Worm (Caenorhabditis elegans) whole organism, L1 larva: ENCODE results near the gene moc-2.

Experiments
- aha-1 ChIP-seq: fragments of 150-350 bp; optimal IDR thresholded peaks from 2 replicates; lab custom pipeline; 2014; ENCODE audit warnings: missing biosample characterization, missing genetic modification characterization
- aly-2 ChIP-seq: fragments of 150-350 bp; optimal IDR thresholded peaks from 2 replicates; lab custom pipeline; 2014; ENCODE audit warnings: missing biosample characterization, missing genetic modification characterization
- ama-1 ChIP-seq: fragments of 150-350 bp; optimal IDR thresholded peaks from 2 replicates; lab custom pipeline; 2014
- blmp-1 ChIP-seq: fragments of 150-350 bp; optimal IDR thresholded peaks from 2 replicates; lab custom pipeline; 2014; ENCODE audit warnings: missing biosample characterization, missing genetic modification characterization
- ceh-63 ChIP-seq: fragments of 200-800 bp; sonication (Bioruptor generic); optimal IDR thresholded peaks from 2 replicates; lab custom pipeline; 2018; ENCODE audit warnings: mild to moderate bottlenecking, missing genetic modification characterization, missing compliant biosample characterization
- dsc-1 ChIP-seq: sonication (generic microtip); optimal IDR thresholded peaks from 2 replicates; lab custom pipeline; 2016; ENCODE audit warnings: mild to moderate bottlenecking, missing genetic modification characterization, missing compliant biosample characterization
- efl-3 ChIP-seq: fragments of 200-800 bp; sonication (Bioruptor generic); optimal IDR thresholded peaks from 2 replicates; lab custom pipeline; 2018; ENCODE audit warnings: mild to moderate bottlenecking, missing genetic modification characterization, missing compliant biosample characterization
- elt-2 ChIP-seq: sonication (generic microtip); optimal IDR thresholded peaks from 2 replicates; lab custom pipeline; 2016; ENCODE audit warnings: missing genetic modification characterization, mild to moderate bottlenecking, inconsistent platforms, missing compliant biosample characterization, missing genetic modification reagents
- elt-3 ChIP-seq, 6 experiments: fragments of 150-350 bp in 1 of 6; sonication (generic microtip); optimal IDR thresholded peaks; 2 replicates each; lab custom pipeline; 2017 to 2018; ENCODE audit warnings: missing biosample characterization in 6 of 6, missing genetic modification characterization in 6 of 6, inconsistent platforms in 1 of 6
- ets-5 ChIP-seq: fragments of 200-800 bp; sonication (Bioruptor generic); IDR thresholded peaks from 2 replicates; pipeline ENCODE4 v1.3.6; 2022; ENCODE audit warnings: missing genetic modification characterization, missing compliant biosample characterization
- fkh-4 ChIP-seq: sonication (generic microtip); optimal IDR thresholded peaks from 2 replicates; lab custom pipeline; 2016; ENCODE audit warnings: missing compliant biosample characterization, missing genetic modification characterization, borderline replicate concordance
- fkh-8 ChIP-seq: sonication (generic microtip); optimal IDR thresholded peaks from 2 replicates; lab custom pipeline; 2016; ENCODE audit warnings: mild to moderate bottlenecking, missing genetic modification characterization, missing compliant biosample characterization
- grh-1 ChIP-seq: fragments of 200-800 bp; sonication (Bioruptor generic); IDR thresholded peaks from 2 replicates; pipeline ENCODE4 v1.3.6; 2022; ENCODE audit warnings: missing genetic modification reagents, missing genetic modification characterization, missing compliant biosample characterization
- hlh-4 ChIP-seq: sonication (generic microtip); optimal IDR thresholded peaks from 2 replicates; lab custom pipeline; 2016; ENCODE audit warnings: mild to moderate bottlenecking, missing genetic modification characterization, missing compliant biosample characterization
- hpl-2 ChIP-seq: fragments of 150-350 bp; optimal IDR thresholded peaks from 2 replicates; lab custom pipeline; 2014; ENCODE audit warnings: missing biosample characterization, missing genetic modification reagents, missing genetic modification characterization
- irx-1 ChIP-seq: sonication (generic microtip); optimal IDR thresholded peaks from 2 replicates; lab custom pipeline; 2016; ENCODE audit warnings: missing genetic modification characterization, missing compliant biosample characterization
- isw-1 ChIP-seq: fragments of 200-800 bp; sonication (Bioruptor generic); IDR thresholded peaks from 2 replicates; pipeline ENCODE4 v1.3.6; 2022; ENCODE audit warnings: missing genetic modification characterization, missing compliant biosample characterization
- jun-1 ChIP-seq: fragments of 150-350 bp; optimal IDR thresholded peaks from 2 replicates; lab custom pipeline; 2014; ENCODE audit warnings: missing biosample characterization, missing genetic modification reagents, missing genetic modification characterization
- lin-14 ChIP-seq: fragments of 200-800 bp; sonication (Bioruptor generic); optimal IDR thresholded peaks from 2 replicates; lab custom pipeline; 2018; ENCODE audit warnings: mild to moderate bottlenecking, missing genetic modification characterization, moderate library complexity, missing compliant biosample characterization
- lin-35 ChIP-seq, 2 experiments: fragments of 150-350 bp; optimal IDR thresholded peaks; 2 replicates each; lab custom pipeline; 2014; ENCODE audit warnings: missing biosample characterization in 2 of 2, missing genetic modification characterization in 2 of 2, missing genetic modification reagents in 2 of 2
- lin-39 ChIP-seq: fragments of 150-350 bp; optimal IDR thresholded peaks from 2 replicates; lab custom pipeline; 2014; ENCODE audit warnings: missing biosample characterization, missing genetic modification reagents, missing genetic modification characterization
- lsy-2 ChIP-seq, 2 experiments: fragments of 150-350 bp; optimal IDR thresholded peaks; 2 replicates each; lab custom pipeline; 2014; ENCODE audit warnings: missing biosample characterization in 2 of 2, missing genetic modification characterization in 2 of 2
- nhr-19 ChIP-seq: fragments of 200-800 bp; sonication (Bioruptor generic); conservative IDR thresholded peaks from 2 replicates; pipeline ENCODE4 v1.3.6; 2022; ENCODE audit warnings: missing genetic modification characterization, missing compliant biosample characterization
- nhr-20 ChIP-seq: sonication (generic microtip); optimal IDR thresholded peaks from 2 replicates; lab custom pipeline; 2016; ENCODE audit warnings: mild to moderate bottlenecking, missing genetic modification characterization, missing compliant biosample characterization
- nhr-237 ChIP-seq: fragments of 150-350 bp; optimal IDR thresholded peaks from 2 replicates; lab custom pipeline; 2014; ENCODE audit warnings: missing biosample characterization, missing genetic modification characterization
- nhr-28 ChIP-seq: fragments of 150-350 bp; optimal IDR thresholded peaks from 2 replicates; lab custom pipeline; 2014; ENCODE audit warnings: missing biosample characterization, missing genetic modification characterization
- nhr-77 ChIP-seq: fragments of 150-350 bp; optimal IDR thresholded peaks from 2 replicates; lab custom pipeline; 2014; ENCODE audit warnings: missing biosample characterization, missing genetic modification characterization
- nhr-85 ChIP-seq: sonication (generic microtip); peaks from one replicate; lab custom pipeline; 2016; ENCODE audit warnings: missing genetic modification characterization, inconsistent platforms, missing compliant biosample characterization
- skn-1 ChIP-seq: fragments of 150-350 bp; optimal IDR thresholded peaks from 2 replicates; lab custom pipeline; 2014; ENCODE audit warnings: missing biosample characterization, missing genetic modification characterization
- snu-23 ChIP-seq: sonication (generic microtip); optimal IDR thresholded peaks from 2 replicates; lab custom pipeline; 2016; ENCODE audit warnings: missing genetic modification characterization, missing compliant biosample characterization
- sptf-1 ChIP-seq: fragments of 150-350 bp; optimal IDR thresholded peaks from 2 replicates; lab custom pipeline; 2014; ENCODE audit warnings: missing biosample characterization, missing genetic modification characterization
- swsn-7 ChIP-seq: sonication (generic microtip); optimal IDR thresholded peaks from 2 replicates; lab custom pipeline; 2016; ENCODE audit warnings: missing genetic modification characterization, missing compliant biosample characterization
- tbx-2 ChIP-seq: sonication (generic microtip); optimal IDR thresholded peaks from 2 replicates; lab custom pipeline; 2016; ENCODE audit warnings: missing genetic modification characterization, missing compliant biosample characterization
- tlp-1 ChIP-seq: fragments of 150-350 bp; optimal IDR thresholded peaks from 2 replicates; lab custom pipeline; 2014; ENCODE audit warnings: missing biosample characterization, missing genetic modification characterization
- unc-130 ChIP-seq: fragments of 150-350 bp; optimal IDR thresholded peaks from 2 replicates; lab custom pipeline; 2017; ENCODE audit warnings: missing biosample characterization, missing genetic modification characterization, inconsistent platforms
- unc-30 ChIP-seq: sonication (generic microtip); optimal IDR thresholded peaks from 2 replicates; lab custom pipeline; 2017; ENCODE audit warnings: missing biosample characterization, missing genetic modification characterization
- unc-62 ChIP-seq: fragments of 150-350 bp; optimal IDR thresholded peaks from 2 replicates; lab custom pipeline; 2014; ENCODE audit warnings: missing biosample characterization, missing genetic modification reagents, missing genetic modification characterization
- vab-15 ChIP-seq: sonication (generic microtip); optimal IDR thresholded peaks from 2 replicates; lab custom pipeline; 2017; ENCODE audit warnings: missing genotype, mild to moderate bottlenecking, missing genetic modification characterization, missing compliant biosample characterization
- xbp-1 ChIP-seq: sonication (generic microtip); optimal IDR thresholded peaks from 2 replicates; lab custom pipeline; 2016; ENCODE audit warnings: missing genetic modification characterization, missing compliant biosample characterization
- zag-1 ChIP-seq: fragments of 150-350 bp; optimal IDR thresholded peaks from 2 replicates; lab custom pipeline; 2014; ENCODE audit warnings: missing biosample characterization, missing genetic modification characterization
- ztf-11 ChIP-seq, 2 experiments: sonication (generic microtip); optimal IDR thresholded peaks; 2 replicates each; lab custom pipeline; 2016 to 2017; ENCODE audit warnings: missing genetic modification characterization in 2 of 2, missing biosample characterization in 1 of 2, missing compliant biosample characterization in 1 of 2

moc-2 gene

ce11 chrV:6464765-6465164 is 39.2 kb downstream of the moc-2 start, which contains the start of gene unc-83:
Gene unc-83 (plus strand): TSS chrV:6465065.
- TF ChIP-seq ztf-11 (tag; optimal IDR thresholded peaks at IDR 0.05; lab: Kevin White, UChicago) (no peak), jun-1 (tag; lab: Kevin White, UChicago) (no peak), ets-5 (GFP tag; lab: Robert Waterston, UW) (no peak), fkh-4 (no peak), efl-3 (GFP tag; lab: Kevin White, UChicago) (no peak), zag-1 (tag; lab: Kevin White, UChicago) (no peak), nhr-237 (tag; lab: Kevin White, UChicago) (no peak), nhr-20 (tag; lab: Kevin White, UChicago) (no peak), unc-62 (GFP tag; lab: Kevin White, UChicago) (no peak), isw-1 (GFP tag; lab: Robert Waterston, UW) (no peak), elt-3 (tag; optimal IDR thresholded peaks at IDR 0.05; lab: Kevin White, UChicago) (no peak), grh-1 (no peak), skn-1 (tag; lab: Kevin White, UChicago) (no peak), unc-130 (tag; lab: Kevin White, UChicago) (no peak), tlp-1 (tag; lab: Kevin White, UChicago) (no peak), nhr-77 (no peak), nhr-85 (tag; lab: Kevin White, UChicago) (no peak), lin-39 (tag; lab: Kevin White, UChicago) (no peak), xbp-1 (tag; lab: Kevin White, UChicago) (no peak), dsc-1 (tag; lab: Kevin White, UChicago) (no peak)

- TF ChIP-seq blmp-1 (tag; lab: Kevin White, UChicago) (peak; percentile 13), nhr-19 (no peak)
Observed at ce11 chrV:6464238-6464637, 39.7 kb downstream of the moc-2 start.

ce11 chrV:6462606-6463005 is 41.4 kb downstream of the moc-2 start:
- TF ChIP-seq aha-1 (tag; lab: Kevin White, UChicago) (no peak), nhr-85 (tag; lab: Kevin White, UChicago) (peak; percentile 87), unc-130 (tag; lab: Kevin White, UChicago) (no peak), efl-3 (GFP tag; lab: Kevin White, UChicago) (no peak), swsn-7 (tag; lab: Kevin White, UChicago) (no peak), sptf-1 (tag; lab: Kevin White, UChicago) (no peak), fkh-8 (tag; lab: Kevin White, UChicago) (no peak), lin-35 (GFP tag; optimal IDR thresholded peaks at IDR 0.05; lab: Kevin White, UChicago) (peak in 1 of 2 experiments; percentile 64), vab-15 (tag; lab: Kevin White, UChicago) (peak; percentile 13), blmp-1 (tag; lab: Kevin White, UChicago) (peak; percentile 12), snu-23 (peak; percentile 18), hlh-4 (tag; lab: Kevin White, UChicago) (no peak), unc-30 (tag; lab: Kevin White, UChicago) (no peak), ama-1 (lab: Kevin White, UChicago) (no peak), hpl-2 (GFP tag; lab: Kevin White, UChicago) (no peak), irx-1 (no peak), nhr-20 (tag; lab: Kevin White, UChicago) (peak; percentile 14), nhr-28 (tag; lab: Kevin White, UChicago) (no peak), lin-14 (GFP tag; lab: Kevin White, UChicago) (peak; percentile 33), tbx-2 (no peak), elt-3 (tag; optimal IDR thresholded peaks at IDR 0.05; lab: Kevin White, UChicago) (peak in 1 of 6 experiments; percentile 47), aly-2 (tag; lab: Kevin White, UChicago) (no peak), lsy-2 (tag; optimal IDR thresholded peaks at IDR 0.05; lab: Kevin White, UChicago) (peak in 1 of 2 experiments; percentile 15), elt-2 (tag; lab: Kevin White, UChicago) (peak; percentile 24), ceh-63 (GFP tag; lab: Kevin White, UChicago) (no peak)
- TF ChIP-seq, all 84 proteins: peak for 10
